Worm (Caenorhabditis elegans) whole organism, L4 larva: Measurements from ENCODE around the gene srv-15.
"Not testable (repeated sequence)": the region's sequence is repeated elsewhere in the genome, so short reads cannot be mapped to it uniquely, and the experiment has no call there.

ENCODE experiments used
- D1046.2 ChIP-seq: fragments of 200-800 bp; sonication (Bioruptor generic); IDR thresholded peaks from 2 replicates; pipeline ENCODE4 v1.3.6; 2022; ENCODE audit warnings: missing genetic modification characterization, missing compliant biosample characterization
- F26F4.8 ChIP-seq: fragments of 200-800 bp; sonication (Bioruptor generic); conservative IDR thresholded peaks from 2 replicates; pipeline ENCODE4 v1.3.6; 2022; ENCODE audit warnings: missing genetic modification characterization, missing compliant biosample characterization
- Y105C5A.15 ChIP-seq: fragments of 200-800 bp; sonication (Bioruptor generic); IDR thresholded peaks from 2 replicates; pipeline ENCODE4 v1.3.6; 2022; ENCODE audit warnings: missing genetic modification characterization, missing compliant biosample characterization
- Y48G9A.11 ChIP-seq: fragments of 200-800 bp; sonication (Bioruptor generic); IDR thresholded peaks from 2 replicates; pipeline ENCODE4 v1.3.6; 2022; ENCODE audit warnings: missing genetic modification reagents, missing genetic modification characterization, missing compliant biosample characterization
- Y5F2A.4 ChIP-seq: fragments of 200-800 bp; sonication (Bioruptor generic); optimal IDR thresholded peaks from 2 replicates; lab custom pipeline; 2018; ENCODE audit warnings: mild to moderate bottlenecking, missing genetic modification characterization, missing compliant biosample characterization
- Y75B8A.6 ChIP-seq: fragments of 200-800 bp; sonication (Bioruptor generic); IDR thresholded peaks from 2 replicates; pipeline ENCODE4 v1.3.6; 2022; ENCODE audit warnings: missing genetic modification reagents, missing genetic modification characterization, missing compliant biosample characterization
- ZK337.2 ChIP-seq: fragments of 200-800 bp; sonication (Bioruptor generic); IDR thresholded peaks from 2 replicates; pipeline ENCODE4 v1.3.6; 2022; ENCODE audit warnings: missing genetic modification reagents, missing genetic modification characterization, missing compliant biosample characterization
- ZK546.5 ChIP-seq, 2 experiments: sonication (generic microtip); optimal IDR thresholded peaks; 2 replicates each; lab custom pipeline; 2017; ENCODE audit warnings: missing biosample characterization in 2 of 2, missing genetic modification characterization in 2 of 2
- ama-1 ChIP-seq: fragments of 150-350 bp; optimal IDR thresholded peaks from 2 replicates; lab custom pipeline; 2014; ENCODE audit warnings: inconsistent platforms, mixed read lengths
- arid-1 ChIP-seq: fragments of 200-800 bp; sonication (Bioruptor generic); conservative IDR thresholded peaks from 2 replicates; pipeline ENCODE4 v1.3.6; 2022; ENCODE audit warnings: missing genetic modification reagents, missing genetic modification characterization, missing compliant biosample characterization
- ceh-20 ChIP-seq: fragments of 200-800 bp; sonication (Bioruptor generic); IDR thresholded peaks from 2 replicates; pipeline ENCODE4 v1.3.6; 2022; ENCODE audit warnings: missing genetic modification reagents, missing genetic modification characterization, missing compliant biosample characterization
- ceh-32 ChIP-seq: sonication (generic microtip); optimal IDR thresholded peaks from 2 replicates; lab custom pipeline; 2016; ENCODE audit warnings: mild to moderate bottlenecking, missing genetic modification characterization, missing compliant biosample characterization; ENCODE audit not compliant: poor library complexity
- ceh-44 ChIP-seq: fragments of 200-800 bp; sonication (Bioruptor generic); IDR thresholded peaks from 2 replicates; pipeline ENCODE4 v1.3.6; 2022; ENCODE audit warnings: missing genetic modification reagents, missing genetic modification characterization, missing compliant biosample characterization
- ctbp-1 ChIP-seq: fragments of 200-800 bp; sonication (Bioruptor generic); IDR thresholded peaks from 2 replicates; pipeline ENCODE4 v1.3.6; 2022; ENCODE audit warnings: missing genetic modification reagents, missing genetic modification characterization, missing compliant biosample characterization
- daf-12 ChIP-seq: fragments of 150-350 bp; optimal IDR thresholded peaks from 2 replicates; lab custom pipeline; 2014; ENCODE audit warnings: missing biosample characterization, missing genetic modification reagents, missing genetic modification characterization
- daf-19 ChIP-seq: fragments of 200-800 bp; sonication (Bioruptor generic); conservative IDR thresholded peaks from 2 replicates; pipeline ENCODE4 v1.3.6; 2022; ENCODE audit warnings: missing genetic modification characterization, missing compliant biosample characterization
- dmd-6 ChIP-seq: fragments of 200-800 bp; sonication (Bioruptor generic); IDR thresholded peaks from 2 replicates; pipeline ENCODE4 v1.3.6; 2022; ENCODE audit warnings: missing genetic modification reagents, missing genetic modification characterization, missing compliant biosample characterization
- dmd-9 ChIP-seq: fragments of 200-800 bp; sonication (Bioruptor generic); IDR thresholded peaks from 2 replicates; pipeline ENCODE4 v1.3.6; 2022; ENCODE audit warnings: missing genetic modification reagents, missing genetic modification characterization, missing compliant biosample characterization
- dpl-1 ChIP-seq: fragments of 150-350 bp; optimal IDR thresholded peaks from 2 replicates; lab custom pipeline; 2014; ENCODE audit warnings: missing biosample characterization, missing genetic modification reagents, missing genetic modification characterization
- fos-1 ChIP-seq: fragments of 150-350 bp; optimal IDR thresholded peaks from 2 replicates; lab custom pipeline; 2014; ENCODE audit warnings: missing biosample characterization, missing genetic modification characterization
- gei-8 ChIP-seq: fragments of 200-800 bp; sonication (Bioruptor generic); optimal IDR thresholded peaks from 2 replicates; lab custom pipeline; 2018; ENCODE audit warnings: mild to moderate bottlenecking, missing genetic modification characterization, missing compliant biosample characterization
- hlh-30 ChIP-seq: sonication (generic microtip); optimal IDR thresholded peaks from 2 replicates; lab custom pipeline; 2017; ENCODE audit warnings: antibody characterized with exemption, mild to moderate bottlenecking, missing genetic modification characterization, missing compliant biosample characterization; ENCODE audit not compliant: insufficient read depth
- hmg-1.1 ChIP-seq: fragments of 200-800 bp; sonication (Bioruptor generic); IDR thresholded peaks from 2 replicates; pipeline ENCODE4 v1.3.6; 2022; ENCODE audit warnings: missing genetic modification reagents, missing genetic modification characterization, missing compliant biosample characterization
- lin-1 ChIP-seq: fragments of 200-800 bp; sonication (Bioruptor generic); IDR thresholded peaks from 2 replicates; pipeline ENCODE4 v1.3.6; 2022; ENCODE audit warnings: missing genetic modification reagents, missing genetic modification characterization, missing compliant biosample characterization
- lin-29 ChIP-seq: fragments of 200-800 bp; sonication (Bioruptor generic); IDR thresholded peaks from 2 replicates; pipeline ENCODE4 v1.3.6; 2022; ENCODE audit warnings: missing genetic modification reagents, missing genetic modification characterization, missing compliant biosample characterization
- lir-3 ChIP-seq: sonication (generic microtip); optimal IDR thresholded peaks from 2 replicates; lab custom pipeline; 2016; ENCODE audit warnings: mild to moderate bottlenecking, missing genetic modification characterization, missing compliant biosample characterization
- madf-5 ChIP-seq, 2 experiments: fragments of 200-800 bp; sonication (Bioruptor generic); IDR thresholded peaks; 2 replicates each; pipeline ENCODE4 v1.3.6; 2022; ENCODE audit warnings: missing compliant biosample characterization in 2 of 2, missing genetic modification characterization in 2 of 2
- madf-9 ChIP-seq: fragments of 200-800 bp; sonication (Bioruptor generic); conservative IDR thresholded peaks from 2 replicates; pipeline ENCODE4 v1.3.6; 2022; ENCODE audit warnings: missing genetic modification reagents, missing genetic modification characterization, missing compliant biosample characterization
- mdt-29 ChIP-seq: fragments of 200-800 bp; sonication (Bioruptor generic); IDR thresholded peaks from 2 replicates; pipeline ENCODE4 v1.3.6; 2022; ENCODE audit warnings: missing genetic modification reagents, missing genetic modification characterization, missing compliant biosample characterization
- mep-1 ChIP-seq: fragments of 150-350 bp; sonication (generic microtip); optimal IDR thresholded peaks from 3 replicates; lab custom pipeline; 2014; ENCODE audit warnings: missing biosample characterization, missing genetic modification characterization
- mxl-2 ChIP-seq: fragments of 200-800 bp; sonication (Bioruptor generic); conservative IDR thresholded peaks from 2 replicates; pipeline ENCODE4 v1.3.6; 2022; ENCODE audit warnings: missing genetic modification reagents, missing genetic modification characterization, missing compliant biosample characterization
- nhr-237 ChIP-seq: sonication (generic microtip); optimal IDR thresholded peaks from 2 replicates; lab custom pipeline; 2017; ENCODE audit warnings: missing biosample characterization, missing genetic modification characterization
- nhr-25 ChIP-seq: sonication (generic microtip); optimal IDR thresholded peaks from 2 replicates; lab custom pipeline; 2017; ENCODE audit warnings: missing genetic modification characterization, mild to moderate bottlenecking, missing compliant biosample characterization, antibody characterized with exemption, moderate library complexity, borderline replicate concordance; ENCODE audit not compliant: insufficient read depth
- nhr-41 ChIP-seq: fragments of 200-800 bp; sonication (Bioruptor generic); IDR thresholded peaks from 2 replicates; pipeline ENCODE4 v1.3.6; 2022; ENCODE audit warnings: missing genetic modification reagents, missing genetic modification characterization, missing compliant biosample characterization
- pha-4 ChIP-seq, 2 experiments: fragments of 150-350 bp in 1 of 2; fragments of 200-800 bp in 1 of 2; sonication (Bioruptor generic) in 1 of 2; IDR thresholded peaks in 1 of 2; optimal IDR thresholded peaks in 1 of 2; 2 replicates each; pipeline versions ENCODE4 v1.3.6 to Lab custom; 2014 to 2022; ENCODE audit warnings: missing genetic modification characterization in 2 of 2, missing genetic modification reagents in 2 of 2, missing biosample characterization in 1 of 2, missing compliant biosample characterization in 1 of 2
- sdz-12 ChIP-seq: fragments of 200-800 bp; sonication (Bioruptor generic); optimal IDR thresholded peaks from 2 replicates; lab custom pipeline; 2018; ENCODE audit warnings: mild to moderate bottlenecking, missing genetic modification characterization, missing compliant biosample characterization
- snpc-1.2 ChIP-seq: fragments of 200-800 bp; sonication (Bioruptor generic); IDR thresholded peaks from 2 replicates; pipeline ENCODE4 v1.3.6; 2022; ENCODE audit warnings: missing genetic modification reagents, missing genetic modification characterization, missing compliant biosample characterization
- spr-1 ChIP-seq: sonication (generic microtip); optimal IDR thresholded peaks from 2 replicates; lab custom pipeline; 2016; ENCODE audit warnings: mild to moderate bottlenecking, missing genetic modification characterization, missing compliant biosample characterization
- tag-97 ChIP-seq: fragments of 200-800 bp; sonication (Bioruptor generic); IDR thresholded peaks from 2 replicates; pipeline ENCODE4 v1.3.6; 2022; ENCODE audit warnings: missing genetic modification characterization, missing compliant biosample characterization
- tra-1 ChIP-seq: fragments of 200-800 bp; sonication (Bioruptor generic); IDR thresholded peaks from 2 replicates; pipeline ENCODE4 v1.3.6; 2022; ENCODE audit warnings: missing genetic modification reagents, missing genetic modification characterization, missing compliant biosample characterization
- vab-7 ChIP-seq: fragments of 200-800 bp; sonication (Bioruptor generic); IDR thresholded peaks from 2 replicates; pipeline ENCODE4 v1.3.6; 2022; ENCODE audit warnings: missing genetic modification reagents, missing genetic modification characterization, missing compliant biosample characterization
- zfp-2 ChIP-seq: sonication (generic microtip); optimal IDR thresholded peaks from 2 replicates; lab custom pipeline; 2016; ENCODE audit warnings: mild to moderate bottlenecking, missing genetic modification characterization, missing compliant biosample characterization
- zfp-3 ChIP-seq: fragments of 200-800 bp; sonication (Bioruptor generic); conservative IDR thresholded peaks from 2 replicates; pipeline ENCODE4 v1.3.6; 2022; ENCODE audit warnings: missing genetic modification reagents, missing genetic modification characterization, missing compliant biosample characterization
- zip-2 ChIP-seq: fragments of 150-350 bp; optimal IDR thresholded peaks from 2 replicates; lab custom pipeline; 2014; ENCODE audit warnings: missing biosample characterization, missing genetic modification characterization

The srv-15 gene

DNA sequence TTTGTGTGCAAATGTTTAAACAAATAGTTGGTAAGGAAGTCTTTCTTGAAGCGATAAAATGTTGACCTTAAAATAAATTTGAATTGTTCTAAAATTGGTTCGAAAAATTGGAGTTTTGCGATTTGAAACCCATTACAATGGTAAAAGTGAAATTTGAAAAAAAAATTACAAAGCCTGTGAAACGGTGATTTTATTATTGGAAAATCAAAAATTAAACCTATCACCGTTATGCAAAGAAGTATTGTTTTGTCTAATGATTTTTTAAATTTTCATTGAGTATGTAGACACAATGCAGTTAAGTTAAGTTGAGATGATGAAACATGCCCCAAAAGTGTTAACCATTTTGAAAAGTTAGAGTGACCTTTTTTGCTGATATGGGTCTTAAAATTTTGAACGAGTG lies 11.6 kb upstream of the srv-15 start:
- TF ChIP-seq snpc-1.2 (GFP tag; lab: Robert Waterston, UW), result peak; percentile 53; the same call in 1 of the 2 replicates
- TF ChIP-seq daf-12 (tag; lab: Kevin White, UChicago), result no peak
- TF ChIP-seq F26F4.8 (GFP tag; lab: Robert Waterston, UW), result no peak
- TF ChIP-seq nhr-237 (tag; lab: Kevin White, UChicago), result no peak

DNA sequence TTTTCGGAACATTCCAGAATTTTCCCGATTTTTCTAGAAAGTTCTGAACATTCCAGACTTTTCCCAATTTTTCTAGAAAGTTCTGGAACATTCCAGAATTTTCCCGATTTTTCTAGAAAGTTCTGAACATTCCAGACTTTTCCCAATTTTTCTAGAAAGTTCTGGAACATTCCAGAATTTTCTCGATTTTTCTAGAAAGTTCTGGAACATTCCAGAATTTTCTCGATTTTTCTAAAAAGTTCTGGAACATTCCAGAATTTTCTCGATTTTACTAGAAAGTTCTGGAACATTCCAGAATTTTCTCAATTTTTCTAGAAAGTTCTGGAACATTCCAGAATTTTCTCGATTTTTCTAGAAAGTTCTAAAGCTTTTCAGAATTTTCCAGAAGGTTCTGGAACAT lies 10.5 kb upstream of the srv-15 start:
- TF ChIP-seq snpc-1.2 (GFP tag; lab: Robert Waterston, UW), result peak; percentile 97
- TF ChIP-seq ctbp-1, result peak; percentile 91; the same call in 1 of the 2 replicates
- TF ChIP-seq tra-1 (GFP tag; lab: Robert Waterston, UW), result peak; percentile 85; the same call in 1 of the 2 replicates
- TF ChIP-seq ceh-44 (GFP tag; lab: Robert Waterston, UW), result peak; percentile 97
- peak; percentile 96 for TF ChIP-seq vab-7 (GFP tag; lab: Robert Waterston, UW)
- TF ChIP-seq Y48G9A.11 (GFP tag; lab: Robert Waterston, UW), result peak; percentile 89
- peak; percentile 100 for TF ChIP-seq Y105C5A.15 (GFP tag; lab: Robert Waterston, UW)
- peak; percentile 87 for TF ChIP-seq dmd-9 (GFP tag; lab: Robert Waterston, UW)
- peak; percentile 98 for TF ChIP-seq lin-1
- peak; percentile 90; the same call in 1 of the 2 replicates for TF ChIP-seq nhr-41
- peak; percentile 90 for TF ChIP-seq zfp-3 (GFP tag; lab: Robert Waterston, UW)
- TF ChIP-seq ZK337.2 (GFP tag; lab: Robert Waterston, UW), result peak; percentile 79; the same call in 1 of the 2 replicates
- peak; percentile 15 to 99; a peak in 2 of 4 replicates for TF ChIP-seq madf-5 (GFP tag; IDR thresholded peaks at IDR 0.05; lab: Robert Waterston, UW)
- TF ChIP-seq mdt-29 (GFP tag; lab: Robert Waterston, UW), result peak; percentile 100
- peak; percentile 98 for TF ChIP-seq arid-1
- TF ChIP-seq mxl-2 (GFP tag; lab: Robert Waterston, UW), result 0 out of 2 replicates have a peak, but pooled peaks have one; percentile 73
- peak; percentile 99 for TF ChIP-seq Y75B8A.6 (GFP tag; lab: Robert Waterston, UW)
- peak; percentile 97 for TF ChIP-seq pha-4 (GFP tag; IDR thresholded peaks at IDR 0.05; lab: Robert Waterston, UW)
- not testable (repeated sequence) for TF ChIP-seq pha-4 (tag; optimal IDR thresholded peaks at IDR 0.05; lab: Kevin White, UChicago)
- peak; percentile 76 for TF ChIP-seq madf-9 (GFP tag; lab: Robert Waterston, UW)
- peak; percentile 61; the same call in 1 of the 2 replicates for TF ChIP-seq D1046.2 (GFP tag; lab: Robert Waterston, UW)
- TF ChIP-seq, all 104 proteins: peak for 20; not testable (repeated sequence) for 84

DNA sequence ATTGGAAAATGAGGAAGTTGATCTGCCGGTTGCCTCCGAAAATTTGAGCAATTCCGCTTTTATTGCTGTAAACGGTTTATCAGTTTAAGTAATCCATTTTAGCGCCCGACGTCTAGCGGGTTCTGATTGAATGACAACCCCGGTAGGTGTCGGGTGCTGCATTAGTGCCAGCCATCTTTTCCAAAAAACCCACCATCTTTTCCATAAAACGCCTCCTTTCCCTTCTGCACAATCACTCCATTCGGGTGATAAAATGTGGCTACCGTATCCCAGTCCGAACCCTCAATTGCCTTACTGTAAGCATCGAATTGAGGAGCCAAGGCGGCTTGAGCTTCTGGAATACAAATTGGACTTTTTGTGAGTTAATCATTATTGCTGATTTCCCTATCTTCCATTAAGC lies 6.2 kb upstream of the srv-15 start:
- TF ChIP-seq hmg-1.1, result no peak
- TF ChIP-seq ceh-32, result no peak
- no peak for TF ChIP-seq Y48G9A.11 (GFP tag; lab: Robert Waterston, UW)
- no peak for TF ChIP-seq vab-7 (GFP tag; lab: Robert Waterston, UW)
- TF ChIP-seq Y5F2A.4 (GFP tag; lab: Kevin White, UChicago), result no peak
- TF ChIP-seq F26F4.8 (GFP tag; lab: Robert Waterston, UW), result no peak
- no peak for TF ChIP-seq hlh-30 (tag; lab: Kevin White, UChicago)
- TF ChIP-seq ama-1, result no peak
- TF ChIP-seq fos-1 (tag; lab: Kevin White, UChicago), result no peak
- peak; percentile 56 for TF ChIP-seq sdz-12 (GFP tag; lab: Kevin White, UChicago)
- TF ChIP-seq D1046.2 (GFP tag; lab: Robert Waterston, UW), result no peak
- TF ChIP-seq ZK546.5 (tag; optimal IDR thresholded peaks at IDR 0.05; lab: Kevin White, UChicago), result no peak
- no peak for TF ChIP-seq lin-29
- TF ChIP-seq lin-1, result no peak
- no peak for TF ChIP-seq zip-2 (tag; lab: Kevin White, UChicago)
- no peak for TF ChIP-seq tag-97 (GFP tag; lab: Robert Waterston, UW)
- no peak for TF ChIP-seq ZK337.2 (GFP tag; lab: Robert Waterston, UW)
- no peak for TF ChIP-seq dmd-6 (GFP tag; lab: Robert Waterston, UW)
- TF ChIP-seq Y75B8A.6 (GFP tag; lab: Robert Waterston, UW), result peak; percentile 47; the same call in 1 of the 2 replicates
- no peak for TF ChIP-seq spr-1 (tag; lab: Kevin White, UChicago)
- TF ChIP-seq daf-19 (GFP tag; lab: Robert Waterston, UW), result no peak
- TF ChIP-seq mdt-29 (GFP tag; lab: Robert Waterston, UW), result peak; percentile 36; the same call in 1 of the 2 replicates
- no peak for TF ChIP-seq ceh-20
- TF ChIP-seq mep-1, result no peak
- no peak for TF ChIP-seq lir-3
- no peak for TF ChIP-seq nhr-25
- no peak for TF ChIP-seq gei-8 (GFP tag; lab: Kevin White, UChicago)
- no peak for TF ChIP-seq zfp-2
- TF ChIP-seq snpc-1.2 (GFP tag; lab: Robert Waterston, UW), result 0 out of 2 replicates have a peak, but pooled peaks have one; percentile 15
- no peak for TF ChIP-seq dpl-1 (GFP tag; lab: Kevin White, UChicago)
